Worm (Caenorhabditis elegans): ENCODE results near the gene flp-20.

The flp-20 gene

DNA sequence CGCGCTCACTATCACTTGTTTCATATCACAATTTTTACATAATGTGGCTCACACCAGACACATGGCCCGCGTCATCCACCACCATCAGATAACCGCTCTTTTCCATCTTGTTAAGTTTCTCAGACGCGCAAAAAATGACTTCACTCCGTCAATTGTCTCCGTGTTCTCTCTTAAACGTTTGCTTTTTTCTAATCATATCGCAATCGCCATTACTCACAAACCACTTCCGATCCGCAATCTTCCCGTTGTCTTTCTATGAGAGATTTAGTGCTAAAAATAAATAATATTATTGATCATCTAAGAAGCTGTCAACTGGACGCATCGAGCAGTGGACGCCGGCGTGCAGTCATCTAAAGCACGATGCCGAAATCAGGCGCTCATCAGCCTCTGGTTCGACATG, 46.3 kb downstream of the flp-20 start, which contains the start of gene tmc-2:
Gene tmc-2, plus strand, starts transcription at position 301 of the 400 bp plus-strand sequence.
- TF ChIP-seq blmp-1 (tag; optimal IDR thresholded peaks at IDR 0.05) = no peak
- no peak for TF ChIP-seq snpc-4 (tag; optimal IDR thresholded peaks at IDR 0.05)
- TF ChIP-seq mab-5 (tag; optimal IDR thresholded peaks at IDR 0.05) = no peak
- no peak for TF ChIP-seq unc-39 (tag; optimal IDR thresholded peaks at IDR 0.05)
- TF ChIP-seq mls-2 (tag; optimal IDR thresholded peaks at IDR 0.05) = no peak
- TF ChIP-seq sem-2 (GFP tag; optimal IDR thresholded peaks at IDR 0.05) = no peak
- TF ChIP-seq bed-3 (GFP tag; optimal IDR thresholded peaks at IDR 0.05) = no peak
- TF ChIP-seq nhr-237 (tag; optimal IDR thresholded peaks at IDR 0.05) = no peak
- no peak for TF ChIP-seq hlh-1 (tag; optimal IDR thresholded peaks at IDR 0.05)
- no peak for TF ChIP-seq tbx-8 (GFP tag; optimal IDR thresholded peaks at IDR 0.05)
- TF ChIP-seq unc-120 (tag; optimal IDR thresholded peaks at IDR 0.05; ENCODE audit: poor library complexity, severe bottlenecking) = no peak
- TF ChIP-seq mep-1 (tag; optimal IDR thresholded peaks at IDR 0.05) = no peak
- no peak for TF ChIP-seq sptf-1 (tag; optimal IDR thresholded peaks at IDR 0.05)
- no peak for TF ChIP-seq pha-4 (tag; optimal IDR thresholded peaks at IDR 0.05)
- no peak for TF ChIP-seq lsy-2 (tag; optimal IDR thresholded peaks at IDR 0.05)
- no peak for TF ChIP-seq zip-8 (tag; optimal IDR thresholded peaks at IDR 0.05)
- no peak for TF ChIP-seq cnd-1 (tag; optimal IDR thresholded peaks at IDR 0.05)
- TF ChIP-seq elt-1 (tag; optimal IDR thresholded peaks at IDR 0.05; ENCODE audit: borderline replicate concordance, insufficient read depth) = no peak
- TF ChIP-seq nhr-2 (tag; optimal IDR thresholded peaks at IDR 0.05) = no peak

DNA sequence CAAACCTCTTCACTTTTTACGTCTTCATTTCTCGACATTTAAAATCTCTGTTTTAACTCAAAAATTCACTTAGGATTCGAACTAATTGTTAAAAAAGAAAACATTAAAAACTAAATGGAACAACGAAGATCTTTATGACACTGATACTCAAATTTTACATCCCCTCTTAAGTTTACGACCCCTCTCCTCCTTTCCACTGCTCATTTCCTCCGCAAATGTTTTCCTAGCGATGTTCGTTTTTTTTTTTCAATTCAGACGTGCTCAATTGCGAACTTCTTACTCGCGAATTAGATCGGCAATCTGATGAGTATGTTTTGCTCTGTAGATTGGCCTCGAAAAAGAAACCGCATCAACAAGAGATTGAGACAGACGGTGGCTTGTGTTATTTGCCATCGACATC, 46.9 kb downstream of the flp-20 start:
- no peak for TF ChIP-seq mep-1 (tag; optimal IDR thresholded peaks at IDR 0.05)
- no peak for TF ChIP-seq tbx-8 (GFP tag; optimal IDR thresholded peaks at IDR 0.05)
- TF ChIP-seq sptf-1 (tag; optimal IDR thresholded peaks at IDR 0.05) = no peak
- no peak for TF ChIP-seq bed-3 (GFP tag; optimal IDR thresholded peaks at IDR 0.05)
- no peak for TF ChIP-seq ces-1 (GFP tag; optimal IDR thresholded peaks at IDR 0.05)
- TF ChIP-seq mls-2 (tag; optimal IDR thresholded peaks at IDR 0.05) = no peak
- no peak for TF ChIP-seq ztf-11 (tag; optimal IDR thresholded peaks at IDR 0.05)
- no peak for TF ChIP-seq blmp-1 (tag; optimal IDR thresholded peaks at IDR 0.05)
- no peak for TF ChIP-seq unc-39 (tag; optimal IDR thresholded peaks at IDR 0.05)
- TF ChIP-seq drap-1 (GFP tag; optimal IDR thresholded peaks at IDR 0.05) = no peak
- no peak for TF ChIP-seq flh-1 (GFP tag; optimal IDR thresholded peaks at IDR 0.05)
- TF ChIP-seq zip-8 (tag; optimal IDR thresholded peaks at IDR 0.05) = no peak
- no peak for TF ChIP-seq nhr-76 (tag; optimal IDR thresholded peaks at IDR 0.05)
- no peak for TF ChIP-seq cnd-1 (tag; optimal IDR thresholded peaks at IDR 0.05)
- no peak for TF ChIP-seq snpc-4 (tag; optimal IDR thresholded peaks at IDR 0.05)
- TF ChIP-seq nhr-2 (tag; optimal IDR thresholded peaks at IDR 0.05) = no peak
- TF ChIP-seq ceh-83 (GFP tag; optimal IDR thresholded peaks at IDR 0.05) = no peak
- no peak for TF ChIP-seq ceh-39 (tag; optimal IDR thresholded peaks at IDR 0.05)
- no peak for TF ChIP-seq mab-5 (tag; optimal IDR thresholded peaks at IDR 0.05)
- no peak for TF ChIP-seq nhr-237 (tag; optimal IDR thresholded peaks at IDR 0.05)

DNA sequence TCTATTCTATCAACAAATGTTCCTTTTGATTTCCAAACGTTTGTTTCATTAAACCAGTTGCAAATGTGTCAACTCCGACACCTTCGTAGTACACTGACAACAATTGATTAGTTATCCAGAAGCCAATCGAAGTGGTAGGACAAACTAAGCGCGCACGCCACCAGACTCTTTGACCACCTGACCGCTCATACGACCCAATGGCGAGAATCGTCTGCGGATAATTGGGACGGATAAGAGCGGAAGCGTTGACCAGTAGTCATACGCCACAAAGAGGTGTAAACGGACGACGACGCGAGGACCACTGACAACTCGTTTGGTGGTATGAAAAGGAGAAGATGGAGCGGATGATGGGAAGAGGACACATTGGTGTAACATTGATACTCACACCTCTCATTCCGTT, 49.3 kb downstream of the flp-20 start:
- TF ChIP-seq hlh-1 (tag; optimal IDR thresholded peaks at IDR 0.05) (peak; percentile 95), bed-3 (GFP tag; optimal IDR thresholded peaks at IDR 0.05) (no peak), nhr-237 (tag; optimal IDR thresholded peaks at IDR 0.05) (no peak), lin-13 (tag; optimal IDR thresholded peaks at IDR 0.05) (no peak), mls-2 (tag; optimal IDR thresholded peaks at IDR 0.05) (no peak), snpc-4 (tag; optimal IDR thresholded peaks at IDR 0.05) (no peak), mep-1 (tag; optimal IDR thresholded peaks at IDR 0.05) (no peak), unc-62 (GFP tag; optimal IDR thresholded peaks at IDR 0.05) (peak; percentile 48), ceh-43 (GFP tag; optimal IDR thresholded peaks at IDR 0.05) (no peak), unc-120 (tag; optimal IDR thresholded peaks at IDR 0.05; ENCODE audit: poor library complexity, severe bottlenecking) (peak; percentile 62), lin-32 (GFP tag; optimal IDR thresholded peaks at IDR 0.05) (no peak), ham-2 (GFP tag; optimal IDR thresholded peaks at IDR 0.05) (no peak), nhr-2 (tag; optimal IDR thresholded peaks at IDR 0.05) (no peak), elt-1 (tag; optimal IDR thresholded peaks at IDR 0.05; ENCODE audit: borderline replicate concordance, insufficient read depth) (no peak), blmp-1 (tag; optimal IDR thresholded peaks at IDR 0.05) (no peak), nhr-76 (tag; optimal IDR thresholded peaks at IDR 0.05) (no peak)
